Worm (Caenorhabditis elegans): Measurements from ENCODE around the gene srh-75.

- TF ChIP-seq ama-1 (optimal IDR thresholded peaks at IDR 0.05) (no peak), ama-1 (GFP tag; optimal IDR thresholded peaks at IDR 0.05) (no peak), F10E7.11 (tag; optimal IDR thresholded peaks at IDR 0.05) (no peak), rcor-1 (GFP tag; IDR thresholded peaks at IDR 0.05) (no peak)
Observed at ce11 chrV:11011807-11012206, 45.1 kb downstream of the srh-75 start.
